Fruit fly (Drosophila melanogaster) Kc167 (cell line): ENCODE results near the gene CG14232.

Experiments used
- Myc ChIP-seq: fragments of >200 bp; optimal IDR thresholded peaks from 2 replicates; lab custom pipeline; 2017; ENCODE audit warnings: missing external identifiers
- psq ChIP-seq: fragments of >200 bp; optimal IDR thresholded peaks from 2 replicates; lab custom pipeline; 2017; ENCODE audit warnings: missing external identifiers

- TF ChIP-seq psq (lab: Kevin White, UChicago) (no peak), Myc (lab: Kevin White, UChicago) (no peak)
Measured at dm6 chrX:19663859-19664728, 40.0 kb downstream of the CG14232 start, which contains the start of the genes CG14223 and Ssu72.
